Worm (Caenorhabditis elegans) whole organism, L4/young adult: ENCODE results near the gene Y68A4A.10.

Experiments used
- W03F9.2 ChIP-seq: fragments of 150-350 bp; optimal IDR thresholded peaks from 2 replicates; lab custom pipeline; 2014; ENCODE audit warnings: missing biosample characterization, missing genetic modification characterization
- dao-5 ChIP-seq: sonication (generic microtip); optimal IDR thresholded peaks from 2 replicates; lab custom pipeline; 2016; ENCODE audit warnings: missing genotype, missing genetic modification characterization, moderate library complexity, missing compliant biosample characterization
- him-1 ChIP-seq: sonication (generic microtip); optimal IDR thresholded peaks from 2 replicates; lab custom pipeline; 2016; ENCODE audit warnings: missing genotype, missing genetic modification reagents, missing genetic modification characterization, missing compliant biosample characterization

The Y68A4A.10 gene

ce11 chrV:17201847-17202246 is at the start of gene Y68A4A.10:
Gene Y68A4A.10, plus strand, starts transcription at chrV:17202147.
- TF ChIP-seq him-1 (tag; lab: Kevin White, UChicago), result no peak
- no peak for TF ChIP-seq dao-5 (tag; lab: Kevin White, UChicago)
- TF ChIP-seq W03F9.2 (tag; lab: Kevin White, UChicago), result no peak

- no peak for TF ChIP-seq dao-5 (tag; lab: Kevin White, UChicago)
- no peak for TF ChIP-seq him-1 (tag; lab: Kevin White, UChicago)
- TF ChIP-seq W03F9.2 (tag; lab: Kevin White, UChicago), result no peak
Measured at ce11 chrV:17154944-17155343, 47.0 kb upstream of the Y68A4A.10 start.

ce11 chrV:17155384-17155858 is 46.5 kb upstream of the Y68A4A.10 start, which contains the start of gene F40D4.17:
Gene F40D4.17, minus strand, starts transcription at chrV:17155434.
- no peak for TF ChIP-seq dao-5 (tag; lab: Kevin White, UChicago)
- TF ChIP-seq W03F9.2 (tag; lab: Kevin White, UChicago), result no peak
- TF ChIP-seq him-1 (tag; lab: Kevin White, UChicago), result no peak

ce11 chrV:17157154-17157553 is 44.8 kb upstream of the Y68A4A.10 start, which contains the start of gene F40D4.13:
Gene F40D4.13, minus strand, starts transcription at chrV:17157254.
- TF ChIP-seq him-1 (tag; lab: Kevin White, UChicago) (no peak), dao-5 (tag; lab: Kevin White, UChicago) (no peak), W03F9.2 (tag; lab: Kevin White, UChicago) (no peak)

ce11 chrV:17159430-17159924 is 42.5 kb upstream of the Y68A4A.10 start, which contains the start of gene F40D4.12:
Gene F40D4.12, plus strand, starts transcription at chrV:17159874.
- TF ChIP-seq him-1 (tag; lab: Kevin White, UChicago) (no peak), dao-5 (tag; lab: Kevin White, UChicago) (no peak), W03F9.2 (tag; lab: Kevin White, UChicago) (no peak)

- TF ChIP-seq W03F9.2 (tag; lab: Kevin White, UChicago) (no peak), him-1 (tag; lab: Kevin White, UChicago) (no peak), dao-5 (tag; lab: Kevin White, UChicago) (no peak)
Measured at ce11 chrV:17165409-17165808, 36.5 kb upstream of the Y68A4A.10 start, which contains the start of gene srh-102. Gene srh-102, minus strand, starts transcription at chrV:17165509.

- TF ChIP-seq him-1 (tag; lab: Kevin White, UChicago), result no peak
- TF ChIP-seq W03F9.2 (tag; lab: Kevin White, UChicago), result no peak
- TF ChIP-seq dao-5 (tag; lab: Kevin White, UChicago), result no peak
Measured at ce11 chrV:17167457-17167856, 34.5 kb upstream of the Y68A4A.10 start, which contains the start of gene srz-66. Gene srz-66, minus strand, starts transcription at chrV:17167557.

- TF ChIP-seq W03F9.2 (tag; lab: Kevin White, UChicago), result no peak
- no peak for TF ChIP-seq dao-5 (tag; lab: Kevin White, UChicago)
- TF ChIP-seq him-1 (tag; lab: Kevin White, UChicago), result no peak
Measured at ce11 chrV:17170822-17171221, 31.1 kb upstream of the Y68A4A.10 start, which contains the start of gene srw-51. Gene srw-51, minus strand, starts transcription at chrV:17170922.

- TF ChIP-seq him-1 (tag; lab: Kevin White, UChicago), result no peak
- TF ChIP-seq W03F9.2 (tag; lab: Kevin White, UChicago), result no peak
- no peak for TF ChIP-seq dao-5 (tag; lab: Kevin White, UChicago)
Measured at ce11 chrV:17171551-17171950, 30.4 kb upstream of the Y68A4A.10 start, which contains the start of gene srbc-26. Gene srbc-26, plus strand, starts transcription at chrV:17171851.

ce11 chrV:17173738-17174137 is 28.2 kb upstream of the Y68A4A.10 start, which contains the start of gene srbc-25:
Gene srbc-25, plus strand, starts transcription at chrV:17174038.
- TF ChIP-seq W03F9.2 (tag; lab: Kevin White, UChicago), result no peak
- TF ChIP-seq dao-5 (tag; lab: Kevin White, UChicago), result no peak
- TF ChIP-seq him-1 (tag; lab: Kevin White, UChicago), result no peak

ce11 chrV:17177967-17178366 is 24.0 kb upstream of the Y68A4A.10 start, which contains the start of gene srsx-1:
Gene srsx-1, minus strand, starts transcription at chrV:17178067.
- TF ChIP-seq dao-5 (tag; lab: Kevin White, UChicago), result no peak
- no peak for TF ChIP-seq W03F9.2 (tag; lab: Kevin White, UChicago)
- no peak for TF ChIP-seq him-1 (tag; lab: Kevin White, UChicago)

ce11 chrV:17178457-17178856 is 23.5 kb upstream of the Y68A4A.10 start, which contains the start of gene srh-174:
Gene srh-174, plus strand, starts transcription at chrV:17178757.
- TF ChIP-seq him-1 (tag; lab: Kevin White, UChicago) (no peak), W03F9.2 (tag; lab: Kevin White, UChicago) (no peak), dao-5 (tag; lab: Kevin White, UChicago) (no peak)

ce11 chrV:17182045-17182444 is 19.9 kb upstream of the Y68A4A.10 start, which contains the start of gene srh-159:
Gene srh-159, plus strand, starts transcription at chrV:17182345.
- TF ChIP-seq W03F9.2 (tag; lab: Kevin White, UChicago) (no peak), him-1 (tag; lab: Kevin White, UChicago) (no peak), dao-5 (tag; lab: Kevin White, UChicago) (no peak)
